Worm (Caenorhabditis elegans) whole organism, L1 larva: Measurements from ENCODE around the gene ZK792.4.
A peak's percentile ranks its signal among the peaks of the same experiment; 100 is the strongest.

ENCODE experiments used
- Y116A8C.19 ChIP-seq: sonication (generic microtip); optimal IDR thresholded peaks from 2 replicates; lab custom pipeline; 2016; ENCODE audit warnings: missing compliant biosample characterization, missing genetic modification characterization, borderline replicate concordance
- aly-2 ChIP-seq: fragments of 150-350 bp; optimal IDR thresholded peaks from 2 replicates; lab custom pipeline; 2014; ENCODE audit warnings: missing biosample characterization, missing genetic modification characterization
- blmp-1 ChIP-seq: fragments of 150-350 bp; optimal IDR thresholded peaks from 2 replicates; lab custom pipeline; 2014; ENCODE audit warnings: missing biosample characterization, missing genetic modification characterization
- ceh-8 ChIP-seq: fragments of 200-800 bp; sonication (Bioruptor generic); optimal IDR thresholded peaks from 2 replicates; lab custom pipeline; 2018; ENCODE audit warnings: mild to moderate bottlenecking, missing genetic modification characterization, moderate library complexity, missing compliant biosample characterization
- ceh-82 ChIP-seq, 3 experiments: fragments of 150-350 bp in 1 of 3; sonication (generic microtip) in 2 of 3; optimal IDR thresholded peaks; 2 replicates each; lab custom pipeline; 2014 to 2017; ENCODE audit warnings: missing biosample characterization in 3 of 3, missing genetic modification characterization in 3 of 3
- ces-1 ChIP-seq: fragments of 150-350 bp; optimal IDR thresholded peaks from 2 replicates; lab custom pipeline; 2014; ENCODE audit warnings: missing biosample characterization, missing genetic modification reagents, missing genetic modification characterization
- dpl-1 ChIP-seq, 3 experiments: fragments of 150-350 bp in 2 of 3; sonication (generic microtip) in 1 of 3; optimal IDR thresholded peaks; 2 replicates each; lab custom pipeline; 2014 to 2017; ENCODE audit warnings: missing biosample characterization in 3 of 3, missing genetic modification characterization in 3 of 3, missing genetic modification reagents in 3 of 3
- dsc-1 ChIP-seq: sonication (generic microtip); optimal IDR thresholded peaks from 2 replicates; lab custom pipeline; 2016; ENCODE audit warnings: mild to moderate bottlenecking, missing genetic modification characterization, missing compliant biosample characterization
- efl-1 ChIP-seq, 4 experiments: fragments of 150-350 bp; optimal IDR thresholded peaks in 3 of 4; peaks in 1 of 4; 1 replicate in 1 of 4; 2 replicates in 3 of 4; lab custom pipeline; 2014; ENCODE audit warnings: missing biosample characterization in 2 of 4, missing genetic modification characterization in 2 of 4, missing genetic modification reagents in 2 of 4
- egl-13 ChIP-seq: sonication (generic microtip); optimal IDR thresholded peaks from 2 replicates; lab custom pipeline; 2016; ENCODE audit warnings: missing genotype, missing genetic modification reagents, missing genetic modification characterization, missing compliant biosample characterization
- egl-27 ChIP-seq, 2 experiments: fragments of 150-350 bp in 1 of 2; sonication (generic microtip); optimal IDR thresholded peaks; 3 replicates each; lab custom pipeline; 2017 to 2018; ENCODE audit warnings: missing biosample characterization in 2 of 2, missing genetic modification characterization in 2 of 2, missing genetic modification reagents in 2 of 2
- elt-2 ChIP-seq: sonication (generic microtip); optimal IDR thresholded peaks from 2 replicates; lab custom pipeline; 2016; ENCODE audit warnings: missing genetic modification characterization, mild to moderate bottlenecking, inconsistent platforms, missing compliant biosample characterization, missing genetic modification reagents
- elt-3 ChIP-seq, 6 experiments: fragments of 150-350 bp in 1 of 6; sonication (generic microtip); optimal IDR thresholded peaks; 2 replicates each; lab custom pipeline; 2017 to 2018; ENCODE audit warnings: missing biosample characterization in 6 of 6, missing genetic modification characterization in 6 of 6, inconsistent platforms in 1 of 6
- fkh-10 ChIP-seq: sonication (generic microtip); optimal IDR thresholded peaks from 2 replicates; lab custom pipeline; 2017; ENCODE audit warnings: missing biosample characterization, missing genetic modification reagents, missing genetic modification characterization
- fkh-4 ChIP-seq: sonication (generic microtip); optimal IDR thresholded peaks from 2 replicates; lab custom pipeline; 2016; ENCODE audit warnings: missing compliant biosample characterization, missing genetic modification characterization, borderline replicate concordance
- fkh-8 ChIP-seq: sonication (generic microtip); optimal IDR thresholded peaks from 2 replicates; lab custom pipeline; 2016; ENCODE audit warnings: mild to moderate bottlenecking, missing genetic modification characterization, missing compliant biosample characterization
- fos-1 ChIP-seq: fragments of 150-350 bp; optimal IDR thresholded peaks from 2 replicates; lab custom pipeline; 2014; ENCODE audit warnings: missing biosample characterization, missing genetic modification characterization
- grh-1 ChIP-seq: fragments of 200-800 bp; sonication (Bioruptor generic); IDR thresholded peaks from 2 replicates; pipeline ENCODE4 v1.3.6; 2022; ENCODE audit warnings: missing genetic modification reagents, missing genetic modification characterization, missing compliant biosample characterization
- hlh-17 ChIP-seq: fragments of 200-800 bp; sonication (Bioruptor generic); optimal IDR thresholded peaks from 2 replicates; lab custom pipeline; 2018; ENCODE audit warnings: missing genetic modification characterization, mild to moderate bottlenecking, missing compliant biosample characterization, moderate library complexity, borderline replicate concordance
- hlh-4 ChIP-seq: sonication (generic microtip); optimal IDR thresholded peaks from 2 replicates; lab custom pipeline; 2016; ENCODE audit warnings: mild to moderate bottlenecking, missing genetic modification characterization, missing compliant biosample characterization
- irx-1 ChIP-seq: sonication (generic microtip); optimal IDR thresholded peaks from 2 replicates; lab custom pipeline; 2016; ENCODE audit warnings: missing genetic modification characterization, missing compliant biosample characterization
- isw-1 ChIP-seq: fragments of 200-800 bp; sonication (Bioruptor generic); IDR thresholded peaks from 2 replicates; pipeline ENCODE4 v1.3.6; 2022; ENCODE audit warnings: missing genetic modification characterization, missing compliant biosample characterization
- jun-1 ChIP-seq: fragments of 150-350 bp; optimal IDR thresholded peaks from 2 replicates; lab custom pipeline; 2014; ENCODE audit warnings: missing biosample characterization, missing genetic modification reagents, missing genetic modification characterization
- lin-14 ChIP-seq: fragments of 200-800 bp; sonication (Bioruptor generic); optimal IDR thresholded peaks from 2 replicates; lab custom pipeline; 2018; ENCODE audit warnings: mild to moderate bottlenecking, missing genetic modification characterization, moderate library complexity, missing compliant biosample characterization
- lin-15B ChIP-seq: fragments of 150-350 bp; sonication (generic microtip); optimal IDR thresholded peaks from 3 replicates; lab custom pipeline; 2014; ENCODE audit warnings: missing biosample characterization, missing genetic modification characterization
- lin-35 ChIP-seq, 2 experiments: fragments of 150-350 bp; optimal IDR thresholded peaks; 2 replicates each; lab custom pipeline; 2014; ENCODE audit warnings: missing biosample characterization in 2 of 2, missing genetic modification characterization in 2 of 2, missing genetic modification reagents in 2 of 2
- lin-39 ChIP-seq: fragments of 150-350 bp; optimal IDR thresholded peaks from 2 replicates; lab custom pipeline; 2014; ENCODE audit warnings: missing biosample characterization, missing genetic modification reagents, missing genetic modification characterization
- lir-3 ChIP-seq: sonication (generic microtip); optimal IDR thresholded peaks from 2 replicates; lab custom pipeline; 2016; ENCODE audit warnings: mild to moderate bottlenecking, missing genetic modification characterization, moderate library complexity, missing compliant biosample characterization; ENCODE audit not compliant: poor library complexity
- lsy-2 ChIP-seq, 2 experiments: fragments of 150-350 bp; optimal IDR thresholded peaks; 2 replicates each; lab custom pipeline; 2014; ENCODE audit warnings: missing biosample characterization in 2 of 2, missing genetic modification characterization in 2 of 2
- mab-9 ChIP-seq: fragments of 200-800 bp; sonication (Bioruptor generic); IDR thresholded peaks from 2 replicates; pipeline ENCODE4 v1.3.6; 2022; ENCODE audit warnings: missing genetic modification reagents, missing genetic modification characterization, missing compliant biosample characterization
- mdl-1 ChIP-seq, 2 experiments: fragments of 150-350 bp; optimal IDR thresholded peaks; 2 replicates each; lab custom pipeline; 2014 to 2017; ENCODE audit warnings: missing biosample characterization in 2 of 2, missing genetic modification characterization in 2 of 2, inconsistent platforms in 1 of 2
- mef-2 ChIP-seq: fragments of 150-350 bp; optimal IDR thresholded peaks from 2 replicates; lab custom pipeline; 2014; ENCODE audit warnings: missing biosample characterization, missing genetic modification characterization
- nhr-20 ChIP-seq: sonication (generic microtip); optimal IDR thresholded peaks from 2 replicates; lab custom pipeline; 2016; ENCODE audit warnings: mild to moderate bottlenecking, missing genetic modification characterization, missing compliant biosample characterization
- nhr-28 ChIP-seq: fragments of 150-350 bp; optimal IDR thresholded peaks from 2 replicates; lab custom pipeline; 2014; ENCODE audit warnings: missing biosample characterization, missing genetic modification characterization
- nhr-71 ChIP-seq: sonication (generic microtip); optimal IDR thresholded peaks from 2 replicates; lab custom pipeline; 2016; ENCODE audit warnings: mild to moderate bottlenecking, missing genetic modification characterization, moderate library complexity, missing compliant biosample characterization
- nhr-84 ChIP-seq: sonication (generic microtip); optimal IDR thresholded peaks from 2 replicates; lab custom pipeline; 2017; ENCODE audit warnings: missing biosample characterization, missing genetic modification characterization
- nhr-85 ChIP-seq: sonication (generic microtip); peaks from one replicate; lab custom pipeline; 2016; ENCODE audit warnings: missing genetic modification characterization, inconsistent platforms, missing compliant biosample characterization
- nhr-90 ChIP-seq: sonication (generic microtip); optimal IDR thresholded peaks from 2 replicates; lab custom pipeline; 2016; ENCODE audit warnings: mild to moderate bottlenecking, missing genetic modification characterization, missing compliant biosample characterization; ENCODE audit not compliant: poor library complexity
- pag-3 ChIP-seq: sonication (generic microtip); optimal IDR thresholded peaks from 2 replicates; lab custom pipeline; 2017; ENCODE audit warnings: missing genetic modification characterization, mild to moderate bottlenecking, missing compliant biosample characterization, antibody characterized with exemption, borderline replicate concordance; ENCODE audit not compliant: insufficient read depth
- rnt-1 ChIP-seq: sonication (generic microtip); optimal IDR thresholded peaks from 2 replicates; lab custom pipeline; 2016; ENCODE audit warnings: mild to moderate bottlenecking, missing genetic modification characterization, moderate library complexity, missing compliant biosample characterization
- sptf-1 ChIP-seq: fragments of 150-350 bp; optimal IDR thresholded peaks from 2 replicates; lab custom pipeline; 2014; ENCODE audit warnings: missing biosample characterization, missing genetic modification characterization
- tbx-2 ChIP-seq: sonication (generic microtip); optimal IDR thresholded peaks from 2 replicates; lab custom pipeline; 2016; ENCODE audit warnings: missing genetic modification characterization, missing compliant biosample characterization
- tlp-1 ChIP-seq: fragments of 150-350 bp; optimal IDR thresholded peaks from 2 replicates; lab custom pipeline; 2014; ENCODE audit warnings: missing biosample characterization, missing genetic modification characterization
- unc-86 ChIP-seq: sonication (generic microtip); optimal IDR thresholded peaks from 2 replicates; lab custom pipeline; 2016; ENCODE audit warnings: missing genetic modification characterization, missing compliant biosample characterization
- zag-1 ChIP-seq: fragments of 150-350 bp; optimal IDR thresholded peaks from 2 replicates; lab custom pipeline; 2014; ENCODE audit warnings: missing biosample characterization, missing genetic modification characterization
- ztf-11 ChIP-seq, 2 experiments: sonication (generic microtip); optimal IDR thresholded peaks; 2 replicates each; lab custom pipeline; 2016 to 2017; ENCODE audit warnings: missing genetic modification characterization in 2 of 2, missing biosample characterization in 1 of 2, missing compliant biosample characterization in 1 of 2

The ZK792.4 gene

DNA sequence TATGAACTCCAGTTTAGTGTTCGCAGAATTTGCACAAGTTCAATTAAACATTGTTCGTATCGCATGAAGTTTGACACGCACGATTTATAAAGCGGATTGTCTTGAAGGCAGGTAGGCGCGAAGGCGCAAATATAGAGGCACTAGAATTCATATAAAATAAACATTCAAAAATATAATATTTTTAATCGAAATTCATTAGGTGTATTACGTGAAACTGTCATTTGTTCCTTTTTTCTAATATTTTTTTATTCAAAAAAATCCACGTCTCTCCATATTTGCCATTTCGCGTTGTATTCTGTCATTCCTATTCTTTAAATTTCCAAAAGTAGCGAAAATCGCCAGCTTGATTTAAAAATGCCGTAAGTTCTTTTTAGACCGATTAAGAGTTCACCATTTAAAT is 40.0 kb downstream of the ZK792.4 start, which contains the start of gene ZK809.1:
Gene ZK809.1, plus strand, starts transcription at position 301 of the 400 bp plus-strand sequence.
- TF ChIP-seq jun-1 (no peak), lin-39 (no peak), nhr-90 (no peak), fos-1 (tag; lab: Kevin White, UChicago) (no peak), mab-9 (GFP tag; lab: Robert Waterston, UW) (no peak), lin-35 (GFP tag; optimal IDR thresholded peaks at IDR 0.05; lab: Kevin White, UChicago) (no peak), nhr-28 (tag; lab: Kevin White, UChicago) (no peak), nhr-20 (tag; lab: Kevin White, UChicago) (no peak), lsy-2 (tag; optimal IDR thresholded peaks at IDR 0.05; lab: Kevin White, UChicago) (no peak), ceh-82 (tag; optimal IDR thresholded peaks at IDR 0.05; lab: Kevin White, UChicago) (no peak), elt-2 (tag; lab: Kevin White, UChicago) (no peak), ceh-8 (no peak), egl-13 (tag; lab: Kevin White, UChicago) (no peak), nhr-85 (tag; lab: Kevin White, UChicago) (no peak), Y116A8C.19 (tag; lab: Kevin White, UChicago) (no peak), grh-1 (GFP tag; lab: Robert Waterston, UW) (no peak), fkh-8 (tag; lab: Kevin White, UChicago) (no peak), isw-1 (GFP tag; lab: Robert Waterston, UW) (no peak), fkh-10 (no peak), mef-2 (tag; lab: Kevin White, UChicago) (no peak)

DNA sequence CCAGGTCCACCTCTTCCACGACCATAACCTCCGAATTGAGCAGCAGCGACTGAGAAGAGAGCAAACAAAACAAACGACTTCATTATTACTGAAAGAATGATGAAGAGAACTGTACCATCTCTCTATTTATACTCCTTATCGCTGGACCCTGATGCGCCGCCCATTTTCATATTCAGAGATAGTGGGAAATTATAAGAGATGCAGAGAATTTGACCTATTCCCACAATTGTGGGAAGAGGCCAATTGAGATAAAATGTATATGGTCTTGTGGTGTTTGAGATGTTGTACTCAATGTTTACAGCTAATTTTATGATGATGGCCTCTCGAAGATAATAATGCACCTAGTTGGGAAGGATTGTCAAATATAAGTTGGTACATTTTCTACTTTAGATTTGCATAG is 40.9 kb downstream of the ZK792.4 start, which contains the start of gene ttr-50:
Gene ttr-50, minus strand, starts transcription at position 101 of the 400 bp plus-strand sequence.
- TF ChIP-seq irx-1 (tag; lab: Kevin White, UChicago) (no peak), isw-1 (GFP tag; lab: Robert Waterston, UW) (no peak), sptf-1 (no peak), nhr-28 (tag; lab: Kevin White, UChicago) (no peak), aly-2 (tag; lab: Kevin White, UChicago) (no peak), hlh-17 (GFP tag; lab: Kevin White, UChicago) (no peak), nhr-84 (tag; lab: Kevin White, UChicago) (no peak), unc-86 (no peak), ztf-11 (tag; optimal IDR thresholded peaks at IDR 0.05; lab: Kevin White, UChicago) (no peak)

DNA sequence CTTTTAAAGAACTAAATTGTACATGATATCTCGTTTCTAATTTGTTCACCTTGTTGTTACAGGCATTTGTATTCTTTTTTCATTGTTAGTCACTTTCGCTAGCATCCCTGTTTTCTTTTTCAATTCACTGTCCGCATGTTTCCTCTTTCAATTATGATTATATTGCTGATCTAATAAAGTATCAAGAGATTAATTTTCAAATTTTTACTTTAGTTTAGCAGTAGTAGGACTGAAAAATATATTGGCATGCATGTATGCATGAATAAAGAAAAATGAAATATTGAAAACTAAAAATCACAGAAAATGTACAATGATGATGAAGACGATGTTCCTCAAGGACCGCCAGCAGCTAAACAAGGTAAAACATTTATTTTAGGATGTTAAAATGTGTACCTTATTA is 43.8 kb downstream of the ZK792.4 start, which contains the start of gene rbm-17:
Gene rbm-17, plus strand, starts transcription at position 301 of the 400 bp plus-strand sequence.
- TF ChIP-seq ces-1 (no peak), mdl-1 (tag; optimal IDR thresholded peaks at IDR 0.05; lab: Kevin White, UChicago) (no peak), dsc-1 (tag; lab: Kevin White, UChicago) (no peak), tlp-1 (tag; lab: Kevin White, UChicago) (no peak), nhr-71 (tag; lab: Kevin White, UChicago) (peak; percentile 14), elt-2 (tag; lab: Kevin White, UChicago) (peak; percentile 9), fkh-4 (tag; lab: Kevin White, UChicago) (no peak), mab-9 (GFP tag; lab: Robert Waterston, UW) (no peak), blmp-1 (tag; lab: Kevin White, UChicago) (no peak)

DNA sequence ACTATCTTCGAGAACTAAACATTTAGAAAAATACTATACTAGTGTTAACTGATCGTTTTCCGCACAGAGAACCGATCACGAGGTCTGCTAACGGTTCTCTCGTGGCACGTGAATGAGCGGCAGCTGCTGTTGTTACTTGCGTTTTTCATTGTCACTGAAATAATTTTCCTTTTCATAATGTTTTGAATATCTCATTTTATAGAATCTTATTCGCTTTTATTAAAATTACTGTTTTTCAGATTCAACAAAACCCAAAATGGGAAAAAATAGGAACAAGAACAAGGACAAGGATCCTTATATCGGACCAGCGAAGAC is 45.4 kb downstream of the ZK792.4 start, which contains the start of gene F58B3.6:
Gene F58B3.6, plus strand, starts transcription at position 240 of the 315 bp plus-strand sequence.
- peak; percentile 53 for TF ChIP-seq rnt-1 (tag; lab: Kevin White, UChicago)
- peak; percentile 30 for TF ChIP-seq nhr-90
- no peak for TF ChIP-seq pag-3
- no peak for TF ChIP-seq Y116A8C.19 (tag; lab: Kevin White, UChicago)
- TF ChIP-seq egl-27 (tag; optimal IDR thresholded peaks at IDR 0.05; lab: Kevin White, UChicago): no peak
- TF ChIP-seq dpl-1 (GFP tag; optimal IDR thresholded peaks at IDR 0.05; lab: Kevin White, UChicago): peak in 2 of 3 experiments; percentile 15 to 45
- no peak for TF ChIP-seq hlh-4 (tag; lab: Kevin White, UChicago)
- TF ChIP-seq tbx-2 (tag; lab: Kevin White, UChicago): peak; percentile 16
- peak in 1 of 2 experiments; percentile 33 for TF ChIP-seq efl-1 (optimal IDR thresholded peaks at IDR 0.05; lab: Kevin White, UChicago)
- peak; percentile 7 to 39 for TF ChIP-seq efl-1 (GFP tag; optimal IDR thresholded peaks at IDR 0.05 in 1 of 2; lab: Kevin White, UChicago)
- TF ChIP-seq fkh-10: no peak
- TF ChIP-seq lir-3: peak; percentile 54
- no peak for TF ChIP-seq lin-15B
- peak; percentile 26 to 65 for TF ChIP-seq lsy-2 (tag; optimal IDR thresholded peaks at IDR 0.05; lab: Kevin White, UChicago)
- TF ChIP-seq elt-3 (tag; optimal IDR thresholded peaks at IDR 0.05; lab: Kevin White, UChicago): peak in 2 of 6 experiments; percentile 16 to 67
- no peak for TF ChIP-seq zag-1 (tag; lab: Kevin White, UChicago)
- TF ChIP-seq lin-14 (GFP tag; lab: Kevin White, UChicago): peak; percentile 70
